Worm (Caenorhabditis elegans): Measurements from ENCODE around the gene ife-2.

The ife-2 gene

ce11 chrX:353134-353669 lies 29.3 kb downstream of the ife-2 start, which contains the start of gene sor-3 (continued):
- TF ChIP-seq mdl-1 (tag; optimal IDR thresholded peaks at IDR 0.05): peak in 1 of 2 experiments; percentile 78
- peak; percentile 87 for TF ChIP-seq jun-1 (tag; optimal IDR thresholded peaks at IDR 0.05)
- TF ChIP-seq aha-1 (tag; optimal IDR thresholded peaks at IDR 0.05): no peak
- TF ChIP-seq zip-4 (GFP tag; optimal IDR thresholded peaks at IDR 0.05): no peak
- peak; percentile 62 for TF ChIP-seq snpc-4 (tag; optimal IDR thresholded peaks at IDR 0.05)
- peak; percentile 70 for TF ChIP-seq fos-1 (tag; optimal IDR thresholded peaks at IDR 0.05)
- peak; percentile 85 for TF ChIP-seq hpl-2 (GFP tag; optimal IDR thresholded peaks at IDR 0.05)
- peak; percentile 83 for TF ChIP-seq nhr-85 (tag)
- peak; percentile 56 for TF ChIP-seq elt-2 (tag; optimal IDR thresholded peaks at IDR 0.05)
- no peak for TF ChIP-seq C04F5.9 (tag; optimal IDR thresholded peaks at IDR 0.05)
- TF ChIP-seq lin-15B (tag; optimal IDR thresholded peaks at IDR 0.05): no peak
- TF ChIP-seq snu-23 (GFP tag; optimal IDR thresholded peaks at IDR 0.05): peak; percentile 96
- TF ChIP-seq ceh-8 (GFP tag; optimal IDR thresholded peaks at IDR 0.05): peak; percentile 76
- TF ChIP-seq nhr-47 (tag; optimal IDR thresholded peaks at IDR 0.05): peak; percentile 93
- TF ChIP-seq egl-13 (tag; optimal IDR thresholded peaks at IDR 0.05): peak; percentile 77
- peak; percentile 62 to 71 for TF ChIP-seq efl-1 (optimal IDR thresholded peaks at IDR 0.05)
- TF ChIP-seq efl-1 (GFP tag; optimal IDR thresholded peaks at IDR 0.05 in 1 of 2): peak; percentile 23 to 94
- peak; percentile 73 for TF ChIP-seq lin-13 (GFP tag; optimal IDR thresholded peaks at IDR 0.05)
- peak; percentile 70 for TF ChIP-seq lin-39 (tag; optimal IDR thresholded peaks at IDR 0.05)
- TF ChIP-seq egl-27 (tag; optimal IDR thresholded peaks at IDR 0.05): no peak
- peak; percentile 18 for TF ChIP-seq vab-15 (tag; optimal IDR thresholded peaks at IDR 0.05)
- TF ChIP-seq isw-1 (GFP tag; IDR thresholded peaks at IDR 0.05): peak; percentile 66
- no peak for TF ChIP-seq hlh-4 (tag; optimal IDR thresholded peaks at IDR 0.05)
- no peak for TF ChIP-seq C34B4.2 (tag; optimal IDR thresholded peaks at IDR 0.05)
- TF ChIP-seq nhr-84 (tag; optimal IDR thresholded peaks at IDR 0.05): no peak
- TF ChIP-seq zag-1 (tag; optimal IDR thresholded peaks at IDR 0.05): peak; percentile 24
- peak; percentile 90 for TF ChIP-seq nhr-90 (tag; optimal IDR thresholded peaks at IDR 0.05; ENCODE audit: poor library complexity)
- no peak for TF ChIP-seq Y116A8C.19 (tag; optimal IDR thresholded peaks at IDR 0.05; ENCODE audit: borderline replicate concordance)
- peak; percentile 88 for TF ChIP-seq C16A3.4 (tag; optimal IDR thresholded peaks at IDR 0.05)
- TF ChIP-seq dpl-1 (GFP tag; optimal IDR thresholded peaks at IDR 0.05): peak; percentile 30 to 47 (median 36)
- no peak for TF ChIP-seq ceh-63 (GFP tag; optimal IDR thresholded peaks at IDR 0.05)
- peak; percentile 85 for TF ChIP-seq rnt-1 (tag; optimal IDR thresholded peaks at IDR 0.05)
- TF ChIP-seq ets-5 (GFP tag; IDR thresholded peaks at IDR 0.05): no peak
- peak; percentile 86 for TF ChIP-seq mep-1 (tag; optimal IDR thresholded peaks at IDR 0.05)
- peak; percentile 53 for TF ChIP-seq nhr-237 (tag; optimal IDR thresholded peaks at IDR 0.05)
- TF ChIP-seq ces-1 (GFP tag; optimal IDR thresholded peaks at IDR 0.05): no peak
- TF ChIP-seq F16B12.6 (tag; optimal IDR thresholded peaks at IDR 0.05): peak; percentile 51
- peak; percentile 87 for TF ChIP-seq lin-14 (GFP tag; optimal IDR thresholded peaks at IDR 0.05)
- TF ChIP-seq blmp-1 (tag; optimal IDR thresholded peaks at IDR 0.05): peak; percentile 67
- TF ChIP-seq sptf-1 (tag; optimal IDR thresholded peaks at IDR 0.05): no peak
- TF ChIP-seq ama-1 (optimal IDR thresholded peaks at IDR 0.05): no peak
- peak in 1 of 2 experiments; percentile 47 for TF ChIP-seq ztf-11 (tag; optimal IDR thresholded peaks at IDR 0.05)
- no peak for TF ChIP-seq fkh-4 (tag; optimal IDR thresholded peaks at IDR 0.05; ENCODE audit: borderline replicate concordance)
- TF ChIP-seq unc-86 (tag; optimal IDR thresholded peaks at IDR 0.05): peak; percentile 79
- TF ChIP-seq unc-30 (tag; optimal IDR thresholded peaks at IDR 0.05): no peak
- no peak for TF ChIP-seq ceh-90 (tag; optimal IDR thresholded peaks at IDR 0.05)
- no peak for TF ChIP-seq nhr-76 (tag; optimal IDR thresholded peaks at IDR 0.05)
- peak; percentile 68; the same call in 1 of the 2 replicates for TF ChIP-seq mab-9 (GFP tag; IDR thresholded peaks at IDR 0.05)
